Worm (Caenorhabditis elegans) whole organism, midembryonic: ENCODE data around the gene cpr-6.

Experiments
- T22C8.4 ChIP-seq: fragments of 200-800 bp; sonication (Bioruptor generic); IDR thresholded peaks from 2 replicates; pipeline ENCODE4 v1.3.6; 2022; ENCODE audit warnings: missing genetic modification characterization, missing compliant biosample characterization
- ref-1 ChIP-seq: fragments of 200-800 bp; sonication (Bioruptor generic); conservative IDR thresholded peaks from 2 replicates; pipeline ENCODE4 v1.3.6; 2022; ENCODE audit warnings: missing genetic modification reagents, missing genetic modification characterization, missing compliant biosample characterization
- ztf-29 ChIP-seq: fragments of 200-800 bp; sonication (Bioruptor generic); IDR thresholded peaks from 2 replicates; pipeline ENCODE4 v1.3.6; 2022; ENCODE audit warnings: missing genetic modification reagents, missing genetic modification characterization, missing compliant biosample characterization

ce11 chrX:6638985-6639573 is 32.1 kb downstream of the cpr-6 start:
- no peak for TF ChIP-seq ref-1
- no peak for TF ChIP-seq ztf-29
- no peak for TF ChIP-seq T22C8.4 (GFP tag; lab: Robert Waterston, UW)
